Fruit fly (Drosophila melanogaster) whole organism, prepupa: ENCODE data around the gene CG2983.

ENCODE experiments used
- CG31627 ChIP-seq: fragments of 200-800 bp; sonication (Bioruptor generic); optimal IDR thresholded peaks from 3 replicates; lab custom pipeline; 2016; ENCODE audit warnings: missing biosample characterization, missing genetic modification characterization
- CG6792 ChIP-seq: fragments of 200-800 bp; sonication (Bioruptor generic); optimal IDR thresholded peaks from 3 replicates; lab custom pipeline; 2016; ENCODE audit warnings: missing biosample characterization, missing genetic modification characterization
- CG8119 ChIP-seq: fragments of 200-800 bp; sonication (Bioruptor generic); IDR thresholded peaks from 3 replicates; pipeline ENCODE4 v1.3.6; 2022; ENCODE audit warnings: missing biosample characterization, missing genetic modification characterization
- CG8632 ChIP-seq: fragments of 200-800 bp; sonication (Bioruptor generic); optimal IDR thresholded peaks from 3 replicates; lab custom pipeline; 2016; ENCODE audit warnings: missing biosample characterization, missing genetic modification characterization
- Ets21C ChIP-seq: fragments of 200-800 bp; sonication (Bioruptor generic); optimal IDR thresholded peaks from 3 replicates; lab custom pipeline; 2016; ENCODE audit warnings: missing biosample characterization, missing genetic modification characterization
- Gug ChIP-seq: fragments of 200-800 bp; sonication (Bioruptor generic); IDR thresholded peaks from 2 replicates; pipeline ENCODE4 v1.3.6; 2022; ENCODE audit warnings: missing biosample characterization, missing genetic modification characterization
- Hr4 ChIP-seq: fragments of 200-800 bp; sonication (Bioruptor generic); optimal IDR thresholded peaks from 3 replicates; lab custom pipeline; 2016; ENCODE audit warnings: missing biosample characterization, missing genetic modification characterization
- Lpt ChIP-seq: fragments of 200-800 bp; sonication (Bioruptor generic); optimal IDR thresholded peaks from 3 replicates; lab custom pipeline; 2016; ENCODE audit warnings: missing biosample characterization, missing genetic modification characterization
- achi ChIP-seq: fragments of 200-800 bp; sonication (Bioruptor generic); optimal IDR thresholded peaks from 3 replicates; lab custom pipeline; 2016; ENCODE audit warnings: missing biosample characterization, missing genetic modification characterization
- fd85E ChIP-seq: fragments of 200-800 bp; sonication (Bioruptor generic); optimal IDR thresholded peaks from 3 replicates; lab custom pipeline; 2016; ENCODE audit warnings: missing biosample characterization, missing genetic modification characterization

dm6 chr2L:2869008-2869702 is 21.7 kb downstream of the CG2983 start, which contains the start of gene CG8813:
- no peak for TF ChIP-seq CG6792 (GFP tag; lab: Kevin White, UChicago)
- no peak for TF ChIP-seq achi (GFP tag; lab: Kevin White, UChicago)
- TF ChIP-seq CG8119 (GFP tag; lab: Robert Waterston, UW): no peak
- no peak for TF ChIP-seq Lpt (GFP tag; lab: Kevin White, UChicago)
- no peak for TF ChIP-seq Ets21C (GFP tag; lab: Kevin White, UChicago)
- no peak for TF ChIP-seq CG31627
- TF ChIP-seq CG8632 (GFP tag; lab: Kevin White, UChicago): no peak
- TF ChIP-seq fd85E: no peak
- no peak for TF ChIP-seq Gug (GFP tag; lab: Robert Waterston, UW)
- no peak for TF ChIP-seq Hr4 (GFP tag; lab: Kevin White, UChicago)
